Worm (Caenorhabditis elegans): ENCODE results near the gene eef-1B.1.
"Not testable (repeated sequence)": the region's sequence is repeated elsewhere in the genome, so short reads cannot be mapped to it uniquely, and the experiment has no call there.

eef-1B.1 gene

DNA sequence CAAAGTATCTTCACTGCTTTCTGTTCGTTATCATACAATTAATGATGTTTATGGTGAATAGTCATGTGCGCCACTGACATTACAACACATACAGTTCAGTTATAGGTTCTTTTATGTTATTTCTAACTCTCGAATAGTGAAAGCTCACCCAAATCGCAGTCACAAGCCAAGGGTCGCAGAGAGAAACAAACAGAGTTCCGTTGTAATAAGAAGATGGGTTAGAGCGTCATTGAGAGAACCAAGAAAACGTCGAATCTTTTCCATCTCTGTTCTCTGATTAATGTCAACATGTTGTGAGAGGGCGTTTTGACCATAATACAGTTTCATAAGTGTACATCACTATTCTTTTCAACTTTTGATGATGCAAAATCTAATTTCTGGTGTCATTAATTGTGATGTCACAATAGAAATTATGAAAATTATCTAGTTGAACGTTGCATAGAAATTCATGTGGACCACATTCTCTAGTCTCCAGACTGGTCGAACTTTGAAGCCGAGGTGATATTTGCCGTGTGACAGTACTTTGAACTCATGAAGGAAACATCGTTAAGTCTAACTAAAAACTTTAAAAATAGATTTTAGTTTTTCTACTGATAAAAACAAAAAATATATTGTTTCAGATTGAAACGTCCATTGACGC lies 902 bp upstream of the eef-1B.1 start:
- no peak for TF ChIP-seq klf-2 (GFP tag; conservative IDR thresholded peaks at IDR 0.05)
- TF ChIP-seq flt-1 (GFP tag; IDR thresholded peaks at IDR 0.05), result no peak
- no peak for TF ChIP-seq ztf-23 (GFP tag; IDR thresholded peaks at IDR 0.05)

DNA sequence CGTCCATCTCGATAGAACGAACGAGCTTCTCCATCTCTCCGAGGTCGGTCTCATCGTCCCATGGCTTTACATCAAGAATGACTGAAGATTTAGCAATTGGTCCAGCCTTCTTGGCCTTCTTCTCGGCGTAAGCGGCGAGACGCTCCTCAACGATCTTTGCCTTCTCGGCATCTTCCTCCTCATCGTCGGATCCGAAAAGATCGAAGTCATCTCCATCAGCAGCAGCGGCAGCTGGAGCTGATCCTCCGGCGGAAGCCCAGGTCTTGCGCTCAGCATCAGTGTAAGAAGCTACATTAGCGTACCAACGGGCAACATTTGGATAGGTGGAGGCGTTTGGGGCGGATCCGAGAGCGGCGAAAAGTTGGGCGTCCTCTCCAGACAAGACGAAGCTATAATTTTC lies 499 bp downstream of the eef-1B.1 start:
- TF ChIP-seq T22C8.4 (GFP tag; IDR thresholded peaks at IDR 0.05) (no peak), ref-1 (GFP tag; conservative IDR thresholded peaks at IDR 0.05) (no peak), ztf-29 (GFP tag; IDR thresholded peaks at IDR 0.05) (no peak), cog-1 (tag; optimal IDR thresholded peaks at IDR 0.05) (no peak), ztf-23 (GFP tag; IDR thresholded peaks at IDR 0.05) (no peak), klf-2 (GFP tag; conservative IDR thresholded peaks at IDR 0.05) (no peak), med-1 (GFP tag; optimal IDR thresholded peaks at IDR 0.05; ENCODE audit: insufficient read depth) (no peak), tab-1 (GFP tag; IDR thresholded peaks at IDR 0.05) (no peak), flt-1 (GFP tag; IDR thresholded peaks at IDR 0.05) (no peak)

DNA sequence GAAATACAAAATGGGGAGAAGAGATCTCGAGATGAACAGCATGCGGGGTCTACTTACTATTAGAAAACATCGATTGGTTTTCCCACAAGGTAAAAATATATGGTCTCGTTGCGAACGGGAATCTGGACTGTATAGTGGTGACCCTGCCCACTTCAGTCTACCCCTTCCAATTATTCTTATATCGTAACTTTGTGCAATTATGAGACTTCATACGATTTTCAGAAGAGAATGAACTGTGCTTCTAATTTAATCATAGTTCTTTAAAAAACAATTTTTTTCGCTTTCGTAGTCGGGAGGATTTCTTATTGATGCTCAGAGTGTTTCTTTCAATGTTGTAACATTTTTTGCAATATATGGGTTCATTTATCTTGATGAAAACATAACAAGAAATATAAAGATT lies 1.1 kb downstream of the eef-1B.1 start, which contains the start of gene F54H12.5:
Gene F54H12.5 (minus strand): TSS at position 101 of the 400 bp plus-strand sequence.
- TF ChIP-seq ztf-23 (GFP tag; IDR thresholded peaks at IDR 0.05), result no peak
- no peak for TF ChIP-seq ref-1 (GFP tag; conservative IDR thresholded peaks at IDR 0.05)
- no peak for TF ChIP-seq T22C8.4 (GFP tag; IDR thresholded peaks at IDR 0.05)
- no peak for TF ChIP-seq cog-1 (tag; optimal IDR thresholded peaks at IDR 0.05)
- no peak for TF ChIP-seq flt-1 (GFP tag; IDR thresholded peaks at IDR 0.05)
- TF ChIP-seq klf-2 (GFP tag; conservative IDR thresholded peaks at IDR 0.05), result no peak
- no peak for TF ChIP-seq tab-1 (GFP tag; IDR thresholded peaks at IDR 0.05)
- TF ChIP-seq med-1 (GFP tag; optimal IDR thresholded peaks at IDR 0.05; ENCODE audit: insufficient read depth), result no peak
- no peak for TF ChIP-seq ztf-29 (GFP tag; IDR thresholded peaks at IDR 0.05)

- no peak for TF ChIP-seq T22C8.4 (GFP tag; IDR thresholded peaks at IDR 0.05)
- TF ChIP-seq ref-1 (GFP tag; conservative IDR thresholded peaks at IDR 0.05), result no peak
- no peak for TF ChIP-seq ztf-23 (GFP tag; IDR thresholded peaks at IDR 0.05)
- no peak for TF ChIP-seq cog-1 (tag; optimal IDR thresholded peaks at IDR 0.05)
- no peak for TF ChIP-seq klf-2 (GFP tag; conservative IDR thresholded peaks at IDR 0.05)
- TF ChIP-seq tab-1 (GFP tag; IDR thresholded peaks at IDR 0.05), result no peak
- TF ChIP-seq med-1 (GFP tag; optimal IDR thresholded peaks at IDR 0.05; ENCODE audit: insufficient read depth), result no peak
- TF ChIP-seq flt-1 (GFP tag; IDR thresholded peaks at IDR 0.05), result no peak
- TF ChIP-seq ztf-29 (GFP tag; IDR thresholded peaks at IDR 0.05), result no peak
Observed at ce11 chrIII:7969121-7969520, 4.1 kb downstream of the eef-1B.1 start, which contains the start of the genes F54H12.8 and F54H12.7. TSS of gene F54H12.8 (minus strand) at chrIII:7969221. TSS of gene F54H12.7 (plus strand) at chrIII:7969349.

ce11 chrIII:7965946-7966692 lies 7.1 kb downstream of the eef-1B.1 start:
- TF ChIP-seq flt-1 (GFP tag; IDR thresholded peaks at IDR 0.05), result 0 out of 2 replicates have a peak, but pooled peaks have one; percentile 53

ce11 chrIII:7964281-7964680 lies 8.9 kb downstream of the eef-1B.1 start, which contains the start of gene F54H12.2:
TSS of gene F54H12.2 (plus strand) at chrIII:7964581.
- not testable (repeated sequence) for TF ChIP-seq ztf-29 (GFP tag; IDR thresholded peaks at IDR 0.05); med-1 (GFP tag; optimal IDR thresholded peaks at IDR 0.05; ENCODE audit: insufficient read depth); T22C8.4 (GFP tag; IDR thresholded peaks at IDR 0.05)

ce11 chrIII:7962641-7963040 lies 10.5 kb downstream of the eef-1B.1 start, which contains the start of gene F54H12.4:
TSS of gene F54H12.4 (minus strand) at chrIII:7962741.
- not testable (repeated sequence) for TF ChIP-seq flt-1, tab-1, ztf-29 (GFP tag; IDR thresholded peaks at IDR 0.05)

DNA sequence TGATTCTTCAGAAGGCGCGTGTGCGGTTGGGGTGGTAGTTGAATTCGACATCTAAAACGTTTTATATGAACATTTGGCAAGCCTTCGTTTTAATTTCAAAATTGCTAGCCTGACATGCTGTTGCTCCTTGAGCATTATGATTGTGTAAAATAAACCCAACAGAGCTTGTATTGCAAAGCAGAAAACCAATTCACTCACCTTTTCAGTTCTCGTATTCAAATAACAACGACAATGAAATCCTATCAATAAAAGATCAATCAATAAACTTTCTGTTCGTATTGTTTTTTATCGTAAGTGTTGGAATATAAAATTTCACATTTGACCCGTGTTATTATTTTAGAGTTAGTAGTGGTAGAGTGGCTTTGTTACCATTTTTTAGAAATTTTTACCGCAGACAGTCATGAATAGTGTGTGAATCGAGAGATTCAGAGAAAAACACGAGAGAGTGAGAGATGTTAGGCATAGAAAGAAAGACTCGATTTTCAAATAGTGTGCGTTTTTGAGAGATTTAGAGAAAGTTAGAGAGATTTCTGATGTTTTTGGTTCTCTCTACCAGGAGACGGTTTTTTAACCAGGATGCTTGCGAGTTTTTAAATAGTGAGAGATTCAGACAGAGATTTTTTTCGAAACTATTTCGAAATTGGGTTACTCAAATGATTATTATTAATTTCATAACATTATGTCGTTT lies 14.1 kb downstream of the eef-1B.1 start, which contains the start of gene F54H12.10:
Gene F54H12.10 (minus strand): TSS at position 51 of the 688 bp plus-strand sequence.
- not testable (repeated sequence) for TF ChIP-seq med-1 (GFP tag; optimal IDR thresholded peaks at IDR 0.05; ENCODE audit: insufficient read depth); ztf-29 (GFP tag; IDR thresholded peaks at IDR 0.05); tab-1 (GFP tag; IDR thresholded peaks at IDR 0.05)

- TF ChIP-seq cog-1 (tag; optimal IDR thresholded peaks at IDR 0.05), result peak; percentile 24
- TF ChIP-seq ref-1 (GFP tag; conservative IDR thresholded peaks at IDR 0.05), result no peak
Observed at ce11 chrIII:7958085-7958484, 15.1 kb downstream of the eef-1B.1 start, which contains the start of gene C29E4.11. TSS of gene C29E4.11 (minus strand) at chrIII:7958114.

- TF ChIP-seq T22C8.4 (GFP tag; IDR thresholded peaks at IDR 0.05), result no peak
- no peak for TF ChIP-seq ref-1 (GFP tag; conservative IDR thresholded peaks at IDR 0.05)
- TF ChIP-seq flt-1 (GFP tag; IDR thresholded peaks at IDR 0.05), result no peak
- TF ChIP-seq tab-1 (GFP tag; IDR thresholded peaks at IDR 0.05), result no peak
- no peak for TF ChIP-seq ztf-23 (GFP tag; IDR thresholded peaks at IDR 0.05)
- no peak for TF ChIP-seq cog-1 (tag; optimal IDR thresholded peaks at IDR 0.05)
- no peak for TF ChIP-seq ztf-29 (GFP tag; IDR thresholded peaks at IDR 0.05)
- TF ChIP-seq med-1 (GFP tag; optimal IDR thresholded peaks at IDR 0.05; ENCODE audit: insufficient read depth), result no peak
Observed at ce11 chrIII:7956965-7957364, 16.2 kb downstream of the eef-1B.1 start, which contains the start of gene C29E4.9. TSS of gene C29E4.9 (minus strand) at chrIII:7957065.
